Worm (Caenorhabditis elegans): Measurements from ENCODE around the gene let-23.
A peak's percentile ranks its signal among the peaks of the same experiment; 100 is the strongest.

Gene let-23

DNA sequence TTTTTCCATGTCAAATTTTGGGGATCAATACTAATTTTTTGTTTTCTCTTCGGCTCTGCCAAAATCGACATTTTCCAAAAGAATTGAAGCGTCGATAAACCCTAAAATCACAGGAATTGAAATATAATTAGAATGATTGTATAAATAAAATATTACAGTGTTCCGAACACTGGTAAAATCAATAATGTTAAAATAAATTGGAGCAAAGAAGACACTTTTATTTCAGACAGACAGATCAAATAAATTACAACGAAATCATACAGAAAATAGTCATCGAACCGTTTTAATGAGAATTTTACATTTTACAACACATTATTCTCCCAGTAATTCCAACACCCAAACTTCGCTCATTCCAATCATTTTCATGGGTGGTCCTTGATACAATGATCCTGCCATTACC lies 29.6 kb upstream of the let-23 start, which contains the start of gene T23G7.3:
T23G7.3 (minus strand) TSS at position 101 of the 400 bp plus-strand sequence.
- TF ChIP-seq Y105C5A.15 (GFP tag; IDR thresholded peaks at IDR 0.05) (no peak), lin-1 (GFP tag; IDR thresholded peaks at IDR 0.05) (no peak), ZK546.5 (tag; optimal IDR thresholded peaks at IDR 0.05) (no peak), D1046.2 (GFP tag; IDR thresholded peaks at IDR 0.05) (no peak), ces-1 (GFP tag; optimal IDR thresholded peaks at IDR 0.05) (no peak), ceh-82 (tag; optimal IDR thresholded peaks at IDR 0.05) (no peak), php-3 (GFP tag; IDR thresholded peaks at IDR 0.05) (no peak), fkh-10 (GFP tag; optimal IDR thresholded peaks at IDR 0.05) (no peak), pqm-1 (tag; optimal IDR thresholded peaks at IDR 0.05) (no peak), tra-1 (GFP tag; IDR thresholded peaks at IDR 0.05) (no peak), F10B5.3 (tag; optimal IDR thresholded peaks at IDR 0.05) (no peak), T20F7.1 (GFP tag; optimal IDR thresholded peaks at IDR 0.05) (no peak), gei-8 (GFP tag; optimal IDR thresholded peaks at IDR 0.05) (no peak), rbr-2 (tag; optimal IDR thresholded peaks at IDR 0.05) (no peak), sdz-12 (GFP tag; optimal IDR thresholded peaks at IDR 0.05) (no peak), mxl-2 (GFP tag; conservative IDR thresholded peaks at IDR 0.05) (no peak), attf-4 (tag; optimal IDR thresholded peaks at IDR 0.05) (no peak), dmd-6 (GFP tag; IDR thresholded peaks at IDR 0.05) (no peak), cey-2 (tag; optimal IDR thresholded peaks at IDR 0.05; ENCODE audit: borderline replicate concordance, insufficient read depth) (no peak), F44E2.7 (GFP tag; IDR thresholded peaks at IDR 0.05) (no peak)

DNA sequence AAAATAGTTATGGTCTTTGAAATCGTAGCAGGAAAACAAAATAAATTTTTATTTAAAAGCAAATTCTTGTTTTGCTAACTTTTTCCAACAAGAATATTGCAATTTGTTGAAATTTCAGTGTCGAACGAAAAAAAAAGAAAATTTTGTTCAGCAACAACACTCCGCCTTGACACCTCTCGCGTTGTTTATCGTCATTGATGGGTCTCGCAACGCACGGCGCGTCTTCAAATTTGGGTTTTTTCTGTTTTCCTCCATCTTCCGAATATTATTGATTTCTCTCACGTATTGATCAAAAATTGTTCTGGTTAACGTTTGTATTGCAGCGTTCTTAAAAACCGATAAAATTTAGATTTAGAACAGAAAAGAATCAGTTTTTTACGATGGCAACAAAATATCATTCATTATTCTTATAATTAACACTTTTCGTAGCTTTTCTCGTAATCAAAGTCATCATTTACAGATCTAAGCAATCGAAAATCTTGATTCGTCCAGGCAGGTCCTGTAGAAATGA lies 27.8 kb upstream of the let-23 start, which contains the start of gene dpl-1:
dpl-1 (plus strand) TSS at position 461 of the 511 bp plus-strand sequence.
- no peak for TF ChIP-seq vab-7 (GFP tag; IDR thresholded peaks at IDR 0.05)
- TF ChIP-seq arid-1 (GFP tag; conservative IDR thresholded peaks at IDR 0.05): no peak
- TF ChIP-seq F26F4.8 (GFP tag; conservative IDR thresholded peaks at IDR 0.05): no peak
- TF ChIP-seq set-16 (GFP tag; IDR thresholded peaks at IDR 0.05): no peak
- peak in 1 of 2 experiments; percentile 2 for TF ChIP-seq hif-1 (tag; optimal IDR thresholded peaks at IDR 0.05)
- TF ChIP-seq lsy-2 (tag; optimal IDR thresholded peaks at IDR 0.05): peak in 1 of 2 experiments; percentile 68
- no peak for TF ChIP-seq fkh-10 (GFP tag; optimal IDR thresholded peaks at IDR 0.05)
- TF ChIP-seq F49E8.2 (tag; optimal IDR thresholded peaks at IDR 0.05; ENCODE audit: borderline replicate concordance): no peak
- TF ChIP-seq ceh-20 (GFP tag; IDR thresholded peaks at IDR 0.05): no peak
- TF ChIP-seq nhr-28 (tag; optimal IDR thresholded peaks at IDR 0.05): no peak
- no peak for TF ChIP-seq F44E2.7 (GFP tag; IDR thresholded peaks at IDR 0.05)
- TF ChIP-seq zip-2 (tag; optimal IDR thresholded peaks at IDR 0.05): no peak
- peak; percentile 96 for TF ChIP-seq T20F7.1 (GFP tag; optimal IDR thresholded peaks at IDR 0.05)
- TF ChIP-seq unc-39 (tag; optimal IDR thresholded peaks at IDR 0.05): no peak
- peak; percentile 68 for TF ChIP-seq mes-2 (tag; optimal IDR thresholded peaks at IDR 0.05; ENCODE audit: poor library complexity, severe bottlenecking)
- no peak for TF ChIP-seq daf-8 (GFP tag; IDR thresholded peaks at IDR 0.05)
- TF ChIP-seq lin-13 (GFP tag; optimal IDR thresholded peaks at IDR 0.05): no peak
- TF ChIP-seq lin-38 (GFP tag; IDR thresholded peaks at IDR 0.05): 0 out of 2 replicates have a peak, but pooled peaks have one; percentile 24
- no peak for TF ChIP-seq pha-4 (GFP tag; IDR thresholded peaks at IDR 0.05)
- TF ChIP-seq pha-4 (tag; optimal IDR thresholded peaks at IDR 0.05): no peak
- no peak for TF ChIP-seq ctbp-1 (GFP tag; IDR thresholded peaks at IDR 0.05)
- TF ChIP-seq ceh-82 (tag; optimal IDR thresholded peaks at IDR 0.05): no peak
- no peak for TF ChIP-seq egl-43 (GFP tag; IDR thresholded peaks at IDR 0.05)
- no peak for TF ChIP-seq spr-1 (tag; optimal IDR thresholded peaks at IDR 0.05)
- no peak for TF ChIP-seq zfp-2 (tag; optimal IDR thresholded peaks at IDR 0.05)
- no peak for TF ChIP-seq nhr-25 (tag; optimal IDR thresholded peaks at IDR 0.05; ENCODE audit: borderline replicate concordance, insufficient read depth)
- no peak for TF ChIP-seq attf-4 (tag; optimal IDR thresholded peaks at IDR 0.05)
- TF ChIP-seq spr-3 (GFP tag; optimal IDR thresholded peaks at IDR 0.05): no peak
- TF ChIP-seq ztf-7 (tag; optimal IDR thresholded peaks at IDR 0.05): peak; percentile 21
- TF ChIP-seq daf-16 (GFP tag; optimal IDR thresholded peaks at IDR 0.05): no peak
- TF ChIP-seq daf-16 (tag; optimal IDR thresholded peaks at IDR 0.05): peak; percentile 43
- TF ChIP-seq fos-1 (tag; optimal IDR thresholded peaks at IDR 0.05): no peak
- TF ChIP-seq nhr-6 (tag; optimal IDR thresholded peaks at IDR 0.05): peak; percentile 22
- TF ChIP-seq aha-1 (tag): peak; percentile 93
- no peak for TF ChIP-seq nhr-10 (tag; optimal IDR thresholded peaks at IDR 0.05)
- no peak for TF ChIP-seq ztf-11 (tag; optimal IDR thresholded peaks at IDR 0.05)
